Worm (Caenorhabditis elegans): ENCODE results near the gene mig-38.

mig-38 gene

DNA sequence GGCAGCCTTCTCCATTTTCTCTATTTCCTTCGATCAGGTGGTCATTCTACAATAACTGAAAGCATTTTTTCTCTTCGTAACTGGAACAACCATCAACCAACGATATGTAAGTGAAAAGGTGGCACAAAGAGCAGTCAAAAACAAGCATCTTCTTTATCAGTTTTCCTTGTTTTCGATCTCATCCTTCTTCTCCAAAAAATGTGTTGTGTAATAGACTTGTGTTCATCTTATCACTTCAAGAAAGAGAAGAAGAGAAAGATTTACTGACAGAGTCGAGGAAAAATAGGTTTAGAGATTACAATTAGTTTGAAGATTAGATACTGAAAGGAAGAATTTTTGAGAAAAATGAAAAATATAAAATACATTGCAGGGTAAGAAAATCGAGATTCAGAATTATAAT, 51.3 kb downstream of the mig-38 start:
- TF ChIP-seq lsy-2 (tag; optimal IDR thresholded peaks at IDR 0.05) (peak in 1 of 2 experiments; percentile 7), nhr-129 (tag; optimal IDR thresholded peaks at IDR 0.05) (peak; percentile 45), egl-27 (tag; optimal IDR thresholded peaks at IDR 0.05) (no peak), sma-9 (GFP tag; optimal IDR thresholded peaks at IDR 0.05) (peak; percentile 34), sma-9 (tag; optimal IDR thresholded peaks at IDR 0.05) (no peak), F13H6.1 (tag; optimal IDR thresholded peaks at IDR 0.05) (peak; percentile 26), Y55F3AM.14 (GFP tag; optimal IDR thresholded peaks at IDR 0.05) (no peak)

DNA sequence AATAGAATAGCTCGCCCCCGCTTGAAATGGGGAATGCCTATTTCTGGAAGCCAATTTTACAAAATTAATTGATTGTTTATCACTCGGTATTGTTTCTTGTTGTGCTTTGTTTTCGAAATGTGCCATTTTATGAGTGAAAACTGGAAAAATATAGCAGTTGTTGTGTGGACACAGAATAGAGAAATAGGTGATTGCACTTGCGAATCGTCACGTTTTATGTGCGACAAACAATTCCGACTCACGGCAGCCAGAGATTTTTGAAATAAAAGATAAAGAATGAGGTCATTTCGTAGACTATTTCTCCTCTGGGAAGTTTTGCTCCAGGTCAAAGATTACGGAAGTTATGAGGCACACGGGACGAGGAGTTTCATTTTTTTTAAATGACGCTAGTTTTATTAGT, 52.9 kb downstream of the mig-38 start:
- TF ChIP-seq lin-13 (GFP tag; optimal IDR thresholded peaks at IDR 0.05) (no peak), sma-9 (GFP tag; optimal IDR thresholded peaks at IDR 0.05) (peak; percentile 30), sma-9 (tag; optimal IDR thresholded peaks at IDR 0.05) (no peak), sma-3 (GFP tag; optimal IDR thresholded peaks at IDR 0.05) (no peak), nhr-129 (tag; optimal IDR thresholded peaks at IDR 0.05) (peak; percentile 40), F13H6.1 (tag; optimal IDR thresholded peaks at IDR 0.05) (peak; percentile 19), nhr-6 (tag; optimal IDR thresholded peaks at IDR 0.05) (peak; percentile 7)

DNA sequence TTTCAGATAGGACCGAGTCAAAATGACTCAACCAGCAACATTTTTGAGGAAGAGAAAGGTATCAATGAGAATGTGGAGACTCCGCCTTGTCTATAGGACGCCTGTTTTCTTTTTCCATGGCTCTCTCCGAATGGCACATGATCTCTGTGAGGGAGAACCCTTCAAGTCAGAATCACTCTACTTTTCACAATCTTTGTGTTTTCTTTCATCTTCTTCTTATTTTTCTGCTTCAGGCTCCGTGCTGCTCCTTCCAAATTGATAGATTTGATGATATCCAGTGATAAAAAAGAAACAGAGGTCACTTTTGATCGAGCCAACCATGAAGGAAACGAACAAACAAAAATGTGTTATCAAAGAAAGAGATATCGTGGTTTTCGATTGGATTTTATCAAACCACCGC, 55.0 kb downstream of the mig-38 start, which contains the start of gene ZK809.8:
TSS of gene ZK809.8 (minus strand) at position 34 of the 400 bp plus-strand sequence.
- peak in 1 of 2 experiments; percentile 27 for TF ChIP-seq lsy-2 (tag; optimal IDR thresholded peaks at IDR 0.05)
- TF ChIP-seq peb-1 (tag; optimal IDR thresholded peaks at IDR 0.05): no peak
- TF ChIP-seq F13H6.1 (tag; optimal IDR thresholded peaks at IDR 0.05): peak; percentile 64
- peak; percentile 2 for TF ChIP-seq nhr-6 (tag; optimal IDR thresholded peaks at IDR 0.05)
- TF ChIP-seq nhr-129 (tag; optimal IDR thresholded peaks at IDR 0.05): peak; percentile 44
- TF ChIP-seq nhr-21 (tag; optimal IDR thresholded peaks at IDR 0.05): no peak
- no peak for TF ChIP-seq nhr-12 (tag; optimal IDR thresholded peaks at IDR 0.05)
- TF ChIP-seq C34F6.9 (tag; optimal IDR thresholded peaks at IDR 0.05): peak; percentile 30
- no peak for TF ChIP-seq lin-39 (tag; optimal IDR thresholded peaks at IDR 0.05)
- peak; percentile 62 for TF ChIP-seq sma-9 (GFP tag; optimal IDR thresholded peaks at IDR 0.05)
- TF ChIP-seq sma-9 (tag; optimal IDR thresholded peaks at IDR 0.05): no peak

DNA sequence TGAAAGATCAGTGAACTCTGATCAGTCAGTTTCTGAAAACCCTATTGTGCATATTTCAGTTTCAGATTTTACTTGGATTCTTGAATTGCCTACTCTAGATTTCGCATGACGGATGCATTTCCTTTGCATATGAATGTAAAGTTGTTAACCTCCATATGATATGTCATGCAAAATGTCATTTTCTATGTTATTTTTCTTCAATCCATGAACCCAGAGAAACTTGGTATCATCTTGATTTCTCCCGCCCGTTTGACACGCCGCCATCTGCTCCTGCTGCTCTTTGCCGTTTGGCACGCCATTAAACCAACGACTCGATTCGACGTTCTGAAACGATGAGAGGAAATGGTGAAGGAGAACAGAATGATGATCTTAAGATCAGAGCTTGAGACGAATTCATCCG, 56.3 kb downstream of the mig-38 start:
- TF ChIP-seq nhr-77 (tag; optimal IDR thresholded peaks at IDR 0.05) (no peak), sma-9 (GFP tag; optimal IDR thresholded peaks at IDR 0.05) (no peak), sma-9 (tag; optimal IDR thresholded peaks at IDR 0.05) (no peak), lin-13 (GFP tag; optimal IDR thresholded peaks at IDR 0.05) (no peak), nhr-10 (tag; optimal IDR thresholded peaks at IDR 0.05) (no peak)
